Fruit fly (Drosophila melanogaster): ENCODE measurements around the gene CG13024.

Gene CG13024

dm6 chr3L:16810512-16810911, 18.4 kb downstream of the CG13024 start:
- TF ChIP-seq noc (tag; optimal IDR thresholded peaks at IDR 0.05) = no peak

dm6 chr3L:16808139-16808538, 20.7 kb downstream of the CG13024 start:
- TF ChIP-seq noc (tag; optimal IDR thresholded peaks at IDR 0.05) = no peak

dm6 chr3L:16807558-16807957, 21.3 kb downstream of the CG13024 start, which contains the start of gene CG9674:
TSS of gene CG9674 (minus strand) at chr3L:16807731.
- TF ChIP-seq noc (tag; optimal IDR thresholded peaks at IDR 0.05) = no peak

DNA sequence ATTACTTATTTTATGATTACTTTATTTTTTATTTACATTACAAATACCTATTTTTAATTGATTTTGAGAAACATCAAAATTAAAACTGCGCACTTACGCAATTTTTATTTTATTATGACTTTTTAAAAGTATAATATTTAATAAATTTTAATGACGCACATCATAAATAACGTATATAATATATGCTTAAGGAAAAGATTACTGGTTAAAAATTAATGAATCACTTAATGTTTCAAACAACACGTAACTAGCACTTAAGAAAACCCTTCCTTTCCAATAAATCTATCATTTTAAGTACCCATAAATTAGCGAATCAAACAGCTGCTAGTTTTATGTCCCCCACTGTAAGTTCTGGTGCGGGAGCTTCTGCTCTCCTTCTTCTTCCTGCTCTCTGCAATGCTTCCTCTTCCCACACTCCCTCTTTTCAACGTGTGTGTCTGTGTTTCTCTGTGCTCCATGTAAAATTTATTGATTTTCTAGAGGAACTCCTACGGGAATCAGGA, 22.0 kb downstream of the CG13024 start:
- TF ChIP-seq noc (tag; optimal IDR thresholded peaks at IDR 0.05) = peak; percentile 68

DNA sequence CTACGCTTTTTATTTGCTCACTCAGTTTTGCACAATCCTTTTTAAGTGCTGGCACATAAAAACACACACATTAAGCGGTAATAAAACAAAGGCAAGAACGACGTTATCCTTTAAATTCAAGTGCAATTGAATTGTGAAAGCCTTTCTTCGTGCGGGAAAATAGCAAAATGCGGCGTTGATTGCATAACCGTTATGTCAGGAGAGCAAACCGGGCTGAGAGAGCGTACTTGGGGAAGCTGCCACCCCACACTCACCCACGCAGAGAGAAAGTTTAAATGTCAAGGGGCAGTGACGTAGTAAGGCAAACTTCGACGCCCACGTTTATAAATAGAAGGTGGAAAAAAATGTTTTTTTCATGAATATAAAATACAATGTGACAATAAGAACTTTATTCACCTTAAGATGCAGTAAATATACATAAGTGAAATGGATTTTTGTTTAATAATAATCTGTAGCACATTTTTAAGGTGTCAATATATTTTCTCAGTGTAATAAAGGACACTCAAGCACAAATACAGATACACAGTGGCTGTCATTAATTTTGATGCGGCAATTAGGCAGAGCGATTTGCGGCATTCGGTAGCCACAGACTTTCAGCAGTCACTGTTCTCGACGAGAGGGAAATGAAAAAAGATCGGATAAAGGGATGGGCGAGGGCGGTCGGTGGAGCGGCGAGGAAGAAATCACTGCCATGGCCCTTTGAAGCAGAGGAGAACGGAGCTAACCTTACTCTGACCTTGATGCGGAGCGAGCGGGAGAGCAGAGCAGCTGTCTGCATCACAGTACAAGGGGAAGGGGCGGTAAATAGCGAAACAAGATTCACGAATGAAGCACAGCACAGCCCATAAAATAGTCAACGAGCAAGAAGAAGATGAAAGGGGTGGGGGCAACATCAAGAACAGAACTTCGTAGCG, 22.8 kb downstream of the CG13024 start:
- TF ChIP-seq noc (tag; optimal IDR thresholded peaks at IDR 0.05) = peak; percentile 13

- peak; percentile 60 for TF ChIP-seq noc (tag; optimal IDR thresholded peaks at IDR 0.05)
These were observed 24.2 kb downstream of the CG13024 start, which contains the start of gene nudC for dm6 chr3L:16804627-16805026. TSS of gene nudC (plus strand) at chr3L:16804994.

dm6 chr3L:16803708-16804350, 25.0 kb downstream of the CG13024 start:
- peak; percentile 74 for TF ChIP-seq noc (tag; optimal IDR thresholded peaks at IDR 0.05)

- TF ChIP-seq noc (tag; optimal IDR thresholded peaks at IDR 0.05) = no peak
These were observed 25.6 kb downstream of the CG13024 start for dm6 chr3L:16803273-16803672.

- TF ChIP-seq noc (tag; optimal IDR thresholded peaks at IDR 0.05) = peak; percentile 95
These were observed 27.1 kb downstream of the CG13024 start for dm6 chr3L:16801499-16802452.

- TF ChIP-seq noc (tag; optimal IDR thresholded peaks at IDR 0.05) = peak; percentile 45
These were observed 28.8 kb downstream of the CG13024 start for dm6 chr3L:16800026-16800425.

dm6 chr3L:16796603-16797002, 32.3 kb downstream of the CG13024 start:
- TF ChIP-seq noc (tag; optimal IDR thresholded peaks at IDR 0.05) = no peak

DNA sequence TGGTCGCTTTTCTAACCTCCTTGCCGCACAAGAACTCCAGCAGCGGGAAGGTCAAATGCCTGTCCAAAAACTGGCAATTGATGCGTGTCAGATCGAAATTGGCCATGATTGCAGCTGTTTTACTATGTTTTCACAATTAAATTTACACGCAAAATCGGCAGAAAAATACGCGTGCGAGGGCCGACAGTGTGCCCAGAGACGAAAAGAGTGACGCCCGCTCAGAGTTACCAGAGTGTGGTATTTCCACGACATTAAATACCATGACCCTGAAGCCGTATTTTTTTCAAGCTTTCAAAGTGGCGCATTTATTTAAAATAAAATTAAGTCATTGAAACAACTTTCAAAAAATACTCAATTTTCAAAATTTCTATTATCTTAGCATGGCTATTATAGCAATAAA, 42.1 kb downstream of the CG13024 start, which contains the start of gene eIF3e:
Gene eIF3e (minus strand): TSS at position 214 of the 400 bp plus-strand sequence.
- TF ChIP-seq noc (tag; optimal IDR thresholded peaks at IDR 0.05) = no peak

dm6 chr3L:16782789-16783188, 46.1 kb downstream of the CG13024 start, which contains the start of gene CG9706:
TSS of gene CG9706 (plus strand) at chr3L:16783010.
- no peak for TF ChIP-seq noc (tag; optimal IDR thresholded peaks at IDR 0.05)

DNA sequence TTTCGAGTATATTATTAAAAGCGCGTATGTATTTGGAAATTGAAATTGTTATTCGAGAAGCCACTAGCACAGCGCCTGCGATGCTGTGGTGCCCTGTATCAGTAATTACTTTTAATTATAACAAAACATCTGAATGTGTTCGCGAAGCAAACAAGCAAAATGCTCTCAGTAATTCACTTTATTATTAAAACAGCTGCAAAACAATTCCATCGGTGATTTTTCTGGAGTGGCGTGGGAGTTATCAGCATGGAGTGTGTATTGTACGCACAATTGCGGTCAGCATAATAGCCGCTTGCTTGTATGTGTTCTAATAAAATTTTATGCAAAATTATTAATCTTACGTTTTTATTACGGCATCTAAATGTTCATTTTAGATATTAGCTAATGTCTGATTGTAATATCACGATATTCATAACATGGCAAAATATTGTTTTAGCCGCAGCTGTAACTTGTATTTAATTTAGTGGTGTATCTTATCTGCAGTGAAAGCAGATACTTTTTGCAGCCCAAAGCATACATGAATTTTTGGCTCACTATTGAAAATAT, 46.6 kb downstream of the CG13024 start:
- TF ChIP-seq noc (tag; optimal IDR thresholded peaks at IDR 0.05) = peak; percentile 73

- TF ChIP-seq noc (tag; optimal IDR thresholded peaks at IDR 0.05) = no peak
These were observed 48.6 kb downstream of the CG13024 start for dm6 chr3L:16780317-16780716.
